Worm (Caenorhabditis elegans): ENCODE data around the gene npl-4.2.

The npl-4.2 gene

DNA sequence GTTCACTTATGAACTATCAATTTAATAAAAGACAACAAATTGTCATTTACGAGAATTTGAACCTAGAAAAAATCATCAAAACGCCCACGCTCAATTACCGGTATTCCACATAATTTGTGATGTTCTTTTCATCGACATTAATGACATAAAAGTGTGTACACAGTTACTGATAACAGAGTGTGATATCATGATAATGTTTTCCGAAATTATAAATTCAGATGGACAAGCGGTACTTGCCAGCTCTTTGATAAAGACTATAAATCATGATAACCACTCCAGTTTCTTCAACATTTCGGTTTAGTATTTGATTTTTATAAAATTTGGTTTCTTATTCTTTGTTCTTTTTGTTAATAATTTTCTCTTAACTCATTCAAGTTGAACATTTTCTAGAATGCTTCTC is 36.9 kb upstream of the npl-4.2 start, which contains the start of gene lys-8:
TSS of gene lys-8 (plus strand) at position 391 of the 400 bp plus-strand sequence.
- no peak for TF ChIP-seq ets-7 (tag; optimal IDR thresholded peaks at IDR 0.05)
- no peak for TF ChIP-seq hnd-1 (tag; optimal IDR thresholded peaks at IDR 0.05)
- TF ChIP-seq ceh-36 (tag; optimal IDR thresholded peaks at IDR 0.05), result no peak
- no peak for TF ChIP-seq flt-1 (GFP tag; IDR thresholded peaks at IDR 0.05)
- no peak for TF ChIP-seq tbx-37 (GFP tag; conservative IDR thresholded peaks at IDR 0.05)
- TF ChIP-seq F13C5.2 (tag; optimal IDR thresholded peaks at IDR 0.05), result no peak
- no peak for TF ChIP-seq ceh-13 (GFP tag; optimal IDR thresholded peaks at IDR 0.05)
- TF ChIP-seq hmbx-1 (tag; optimal IDR thresholded peaks at IDR 0.05), result no peak
- no peak for TF ChIP-seq sea-1 (GFP tag; conservative IDR thresholded peaks at IDR 0.05)
- no peak for TF ChIP-seq tra-4 (tag; optimal IDR thresholded peaks at IDR 0.05)

DNA sequence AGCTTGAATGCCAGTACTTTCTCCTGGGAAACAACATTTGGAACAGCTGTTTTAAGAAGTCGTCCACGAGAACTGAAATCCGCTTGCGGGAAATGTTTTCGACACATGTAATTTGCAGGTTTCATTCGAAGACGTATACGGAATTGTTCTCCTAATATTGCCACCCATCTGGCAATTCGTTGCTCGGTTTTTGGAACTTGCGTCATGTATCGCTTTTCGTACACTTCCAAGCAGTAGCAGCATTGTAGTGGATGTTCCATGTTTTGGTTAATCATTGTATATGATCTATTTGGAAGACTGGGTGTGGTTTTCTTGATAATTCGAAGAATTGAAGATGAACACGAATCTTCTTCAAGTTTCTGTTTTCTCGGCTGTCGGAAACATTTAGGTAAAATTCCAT is 34.9 kb upstream of the npl-4.2 start:
- no peak for TF ChIP-seq tbx-11 (GFP tag; IDR thresholded peaks at IDR 0.05)
- TF ChIP-seq aly-1 (tag; optimal IDR thresholded peaks at IDR 0.05), result no peak
- TF ChIP-seq ets-7 (tag; optimal IDR thresholded peaks at IDR 0.05), result no peak
- no peak for TF ChIP-seq ceh-13 (GFP tag; optimal IDR thresholded peaks at IDR 0.05)
- TF ChIP-seq hmbx-1 (tag; optimal IDR thresholded peaks at IDR 0.05), result no peak
- TF ChIP-seq ceh-36 (tag; optimal IDR thresholded peaks at IDR 0.05), result no peak
- TF ChIP-seq ama-1 (optimal IDR thresholded peaks at IDR 0.05), result no peak
- no peak for TF ChIP-seq tbx-37 (GFP tag; conservative IDR thresholded peaks at IDR 0.05)
- no peak for TF ChIP-seq F13C5.2 (tag; optimal IDR thresholded peaks at IDR 0.05)
- TF ChIP-seq hnd-1 (tag; optimal IDR thresholded peaks at IDR 0.05), result no peak
- TF ChIP-seq tra-4 (tag; optimal IDR thresholded peaks at IDR 0.05), result no peak
- TF ChIP-seq flt-1 (GFP tag; IDR thresholded peaks at IDR 0.05), result no peak
- TF ChIP-seq pes-1 (GFP tag; IDR thresholded peaks at IDR 0.05), result no peak
- TF ChIP-seq sea-1 (GFP tag; conservative IDR thresholded peaks at IDR 0.05), result no peak
- TF ChIP-seq scrt-1 (GFP tag; IDR thresholded peaks at IDR 0.05), result no peak
- no peak for TF ChIP-seq B0310.2 (tag; optimal IDR thresholded peaks at IDR 0.05)
- TF ChIP-seq hmg-4 (GFP tag; optimal IDR thresholded peaks at IDR 0.05), result no peak

DNA sequence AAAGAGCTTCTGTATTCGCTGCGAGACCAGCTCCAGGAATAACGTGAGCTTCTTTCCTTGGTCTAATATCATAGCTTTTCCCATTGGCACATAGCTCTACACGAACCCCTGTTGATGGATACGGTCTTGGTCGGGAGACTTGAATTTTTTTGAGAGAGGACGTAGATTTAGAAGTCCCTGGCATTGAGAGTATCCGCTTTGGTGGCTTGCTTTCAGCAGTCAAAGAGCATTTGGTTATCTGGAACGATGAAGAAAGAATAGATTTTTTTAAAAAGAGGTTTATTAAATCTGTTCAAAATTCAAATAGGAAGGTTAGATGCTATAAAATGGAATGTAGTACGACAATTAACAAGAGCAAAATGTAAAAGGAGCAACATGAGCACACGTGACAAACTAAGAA is 33.0 kb upstream of the npl-4.2 start, which contains the start of gene C17G10.13:
TSS of gene C17G10.13 (minus strand) at position 101 of the 400 bp plus-strand sequence.
- TF ChIP-seq ets-7 (tag; optimal IDR thresholded peaks at IDR 0.05), result no peak
- TF ChIP-seq flt-1 (GFP tag; IDR thresholded peaks at IDR 0.05), result no peak
- TF ChIP-seq B0310.2 (tag; optimal IDR thresholded peaks at IDR 0.05), result no peak
- TF ChIP-seq hnd-1 (tag; optimal IDR thresholded peaks at IDR 0.05), result no peak
- TF ChIP-seq hmg-4 (GFP tag; optimal IDR thresholded peaks at IDR 0.05), result no peak
- TF ChIP-seq aly-1 (tag; optimal IDR thresholded peaks at IDR 0.05), result no peak
- TF ChIP-seq ama-1 (optimal IDR thresholded peaks at IDR 0.05), result no peak
- TF ChIP-seq pes-1 (GFP tag; IDR thresholded peaks at IDR 0.05), result no peak
- no peak for TF ChIP-seq scrt-1 (GFP tag; IDR thresholded peaks at IDR 0.05)
- no peak for TF ChIP-seq tra-4 (tag; optimal IDR thresholded peaks at IDR 0.05)
- TF ChIP-seq tbx-11 (GFP tag; IDR thresholded peaks at IDR 0.05), result no peak
- no peak for TF ChIP-seq ceh-13 (GFP tag; optimal IDR thresholded peaks at IDR 0.05)
- no peak for TF ChIP-seq F13C5.2 (tag; optimal IDR thresholded peaks at IDR 0.05)

DNA sequence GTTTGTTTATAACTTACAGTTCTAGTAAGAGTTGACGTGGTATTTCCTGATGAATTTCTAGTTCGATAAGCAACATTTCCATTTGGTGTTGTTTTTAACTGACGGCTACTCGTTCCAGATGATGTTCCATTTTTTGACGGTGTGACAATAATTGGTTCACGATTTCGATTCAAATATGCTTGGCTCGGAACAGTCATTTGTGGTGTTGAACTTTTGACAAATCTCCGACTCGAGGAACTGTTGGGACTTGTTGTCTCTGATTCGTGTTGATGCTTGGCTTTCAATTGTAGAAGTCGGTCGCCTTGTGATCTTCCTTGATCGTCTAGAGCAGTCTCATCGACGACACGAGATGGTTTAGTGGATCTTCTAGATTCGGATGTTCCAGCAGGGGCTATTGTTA is 31.1 kb upstream of the npl-4.2 start:
- no peak for TF ChIP-seq scrt-1 (GFP tag; IDR thresholded peaks at IDR 0.05)
- no peak for TF ChIP-seq hnd-1 (tag; optimal IDR thresholded peaks at IDR 0.05)
- no peak for TF ChIP-seq ceh-36 (tag; optimal IDR thresholded peaks at IDR 0.05)

DNA sequence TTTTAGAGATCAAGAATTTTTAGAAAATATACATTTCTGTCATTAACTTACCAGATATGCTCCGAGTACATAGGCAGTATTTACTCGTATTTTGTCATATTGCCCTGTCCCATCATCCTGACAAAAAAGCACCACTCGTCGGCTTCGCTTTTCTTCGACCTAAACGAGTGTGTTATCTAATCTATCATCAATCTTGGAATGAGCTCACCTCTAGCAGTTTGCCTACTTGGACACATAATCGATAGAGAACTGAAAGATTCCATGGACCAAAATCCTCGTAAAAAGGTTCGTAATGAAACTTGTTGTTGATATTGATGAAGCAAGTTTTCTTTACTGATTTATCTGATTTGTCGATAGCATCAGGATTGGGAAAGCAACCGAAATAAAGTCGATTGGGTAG is 29.8 kb upstream of the npl-4.2 start:
- no peak for TF ChIP-seq sea-1 (GFP tag; conservative IDR thresholded peaks at IDR 0.05)
- no peak for TF ChIP-seq ceh-36 (tag; optimal IDR thresholded peaks at IDR 0.05)
- no peak for TF ChIP-seq hmbx-1 (tag; optimal IDR thresholded peaks at IDR 0.05)
- no peak for TF ChIP-seq tbx-37 (GFP tag; conservative IDR thresholded peaks at IDR 0.05)
- no peak for TF ChIP-seq hmg-4 (GFP tag; optimal IDR thresholded peaks at IDR 0.05)
- TF ChIP-seq ets-7 (tag; optimal IDR thresholded peaks at IDR 0.05), result no peak
- no peak for TF ChIP-seq ceh-13 (GFP tag; optimal IDR thresholded peaks at IDR 0.05)
- TF ChIP-seq ama-1 (optimal IDR thresholded peaks at IDR 0.05), result no peak
- no peak for TF ChIP-seq B0310.2 (tag; optimal IDR thresholded peaks at IDR 0.05)
- TF ChIP-seq flt-1 (GFP tag; IDR thresholded peaks at IDR 0.05), result no peak
- no peak for TF ChIP-seq pes-1 (GFP tag; IDR thresholded peaks at IDR 0.05)
- TF ChIP-seq scrt-1 (GFP tag; IDR thresholded peaks at IDR 0.05), result no peak

- TF ChIP-seq hmg-4 (GFP tag; optimal IDR thresholded peaks at IDR 0.05) (peak; percentile 63), F13C5.2 (tag; optimal IDR thresholded peaks at IDR 0.05) (peak; percentile 75), hmbx-1 (tag; optimal IDR thresholded peaks at IDR 0.05) (no peak)
These were observed 29.2 kb upstream of the npl-4.2 start, which contains the start of gene cdc-14 for ce11 chrII:5593377-5593932. Gene cdc-14 (minus strand): TSS chrII:5593427.

DNA sequence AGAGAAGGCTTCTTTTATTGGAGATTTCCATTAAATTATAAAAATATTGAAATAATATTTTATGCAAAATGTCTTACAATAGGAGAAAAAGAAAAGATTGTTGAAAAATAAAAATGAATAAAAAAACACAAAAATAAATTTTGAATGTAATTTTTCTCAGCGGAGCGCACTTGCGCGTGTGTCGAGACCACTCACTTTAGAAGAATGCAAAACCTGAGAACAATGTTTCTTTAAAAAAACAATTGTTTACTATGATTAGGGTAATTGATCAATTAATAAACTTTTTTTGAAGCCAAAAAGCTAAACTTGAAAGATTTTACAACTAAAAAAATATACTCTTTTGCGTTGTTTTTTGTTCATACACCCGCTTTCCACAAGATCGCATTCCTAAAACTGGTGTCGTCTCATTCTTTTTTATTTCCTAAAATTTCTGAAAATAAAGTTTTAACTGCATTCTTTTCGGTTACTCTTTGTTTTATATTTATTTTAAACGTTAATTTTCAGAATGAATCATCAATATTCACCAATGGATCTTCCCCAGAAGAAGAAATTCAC is 28.4 kb upstream of the npl-4.2 start, which contains the start of gene ttc-4:
TSS of gene ttc-4 (plus strand) at position 505 of the 555 bp plus-strand sequence.
- TF ChIP-seq ets-7 (tag; optimal IDR thresholded peaks at IDR 0.05) (peak; percentile 19), flt-1 (GFP tag; IDR thresholded peaks at IDR 0.05) (no peak), pes-1 (GFP tag; IDR thresholded peaks at IDR 0.05) (peak; percentile 56)

DNA sequence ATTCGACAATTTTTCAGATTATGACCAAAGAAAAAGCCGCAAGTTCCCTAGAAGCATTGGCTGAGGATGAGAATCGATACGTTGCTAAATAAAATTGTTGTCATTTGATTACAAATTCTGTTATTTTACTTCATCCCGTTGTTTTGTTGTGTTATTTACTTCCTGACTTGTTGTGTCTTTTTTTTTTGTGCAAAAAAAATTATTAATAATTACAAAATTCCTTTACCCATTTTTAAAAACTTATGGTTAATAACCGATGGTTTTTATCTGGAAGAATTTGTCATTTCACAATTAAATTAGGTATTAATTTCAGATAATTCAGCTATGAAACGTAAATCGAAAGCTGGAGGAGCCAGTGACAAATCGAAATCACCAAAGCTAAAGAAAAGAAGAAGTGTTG is 26.4 kb upstream of the npl-4.2 start, which contains the start of gene C17G10.1:
TSS of gene C17G10.1 (plus strand) at position 301 of the 400 bp plus-strand sequence.
- TF ChIP-seq aly-1 (tag; optimal IDR thresholded peaks at IDR 0.05), result no peak
- TF ChIP-seq ets-7 (tag; optimal IDR thresholded peaks at IDR 0.05), result no peak
- no peak for TF ChIP-seq tbx-11 (GFP tag; IDR thresholded peaks at IDR 0.05)
- TF ChIP-seq hmg-4 (GFP tag; optimal IDR thresholded peaks at IDR 0.05), result no peak
- no peak for TF ChIP-seq sea-1 (GFP tag; conservative IDR thresholded peaks at IDR 0.05)
- no peak for TF ChIP-seq ceh-13 (GFP tag; optimal IDR thresholded peaks at IDR 0.05)
- TF ChIP-seq tra-4 (tag; optimal IDR thresholded peaks at IDR 0.05), result no peak
- no peak for TF ChIP-seq flt-1 (GFP tag; IDR thresholded peaks at IDR 0.05)
- TF ChIP-seq hmbx-1 (tag; optimal IDR thresholded peaks at IDR 0.05), result no peak
- no peak for TF ChIP-seq ceh-36 (tag; optimal IDR thresholded peaks at IDR 0.05)
- TF ChIP-seq B0310.2 (tag; optimal IDR thresholded peaks at IDR 0.05), result no peak
- no peak for TF ChIP-seq F13C5.2 (tag; optimal IDR thresholded peaks at IDR 0.05)
- TF ChIP-seq tbx-37 (GFP tag; conservative IDR thresholded peaks at IDR 0.05), result no peak

Measured in whole organism, early embryonic.